Fruit fly (Drosophila melanogaster) whole organism, adult: Measurements from ENCODE around the gene CG34293.

Experiments
- Clk ChIP-seq: fragments of 200-800 bp; sonication (Bioruptor generic); optimal IDR thresholded peaks from 2 replicates; lab custom pipeline; 2017; ENCODE audit warnings: missing biosample characterization, missing genetic modification characterization
- Hr96 ChIP-seq: fragments of 200-800 bp; sonication (Bioruptor generic); optimal IDR thresholded peaks from 2 replicates; lab custom pipeline; 2016; ENCODE audit warnings: missing biosample characterization, missing genetic modification characterization
- Mnt ChIP-seq: fragments of 200-800 bp; sonication (Bioruptor generic); optimal IDR thresholded peaks from 2 replicates; lab custom pipeline; 2016; ENCODE audit warnings: missing biosample characterization, mild to moderate bottlenecking, missing genetic modification characterization
- cic ChIP-seq: fragments of 200-800 bp; sonication (Bioruptor generic); optimal IDR thresholded peaks from 2 replicates; lab custom pipeline; 2017; ENCODE audit warnings: missing biosample characterization, mild to moderate bottlenecking, missing genetic modification characterization, moderate library complexity
- ovo ChIP-seq: fragments of 200-800 bp; sonication (Bioruptor generic); optimal IDR thresholded peaks from 2 replicates; lab custom pipeline; 2016; ENCODE audit warnings: missing biosample characterization, missing genetic modification characterization
- pad ChIP-seq: fragments of 200-800 bp; sonication (Bioruptor generic); optimal IDR thresholded peaks from 3 replicates; lab custom pipeline; 2017; ENCODE audit warnings: missing biosample characterization, missing genetic modification characterization, mild to moderate bottlenecking, moderate library complexity, missing genetic modification reagents
- tj ChIP-seq: fragments of 200-800 bp; sonication (Bioruptor generic); optimal IDR thresholded peaks from 3 replicates; lab custom pipeline; 2017; ENCODE audit warnings: missing biosample characterization, mild to moderate bottlenecking, missing genetic modification characterization, moderate library complexity

DNA sequence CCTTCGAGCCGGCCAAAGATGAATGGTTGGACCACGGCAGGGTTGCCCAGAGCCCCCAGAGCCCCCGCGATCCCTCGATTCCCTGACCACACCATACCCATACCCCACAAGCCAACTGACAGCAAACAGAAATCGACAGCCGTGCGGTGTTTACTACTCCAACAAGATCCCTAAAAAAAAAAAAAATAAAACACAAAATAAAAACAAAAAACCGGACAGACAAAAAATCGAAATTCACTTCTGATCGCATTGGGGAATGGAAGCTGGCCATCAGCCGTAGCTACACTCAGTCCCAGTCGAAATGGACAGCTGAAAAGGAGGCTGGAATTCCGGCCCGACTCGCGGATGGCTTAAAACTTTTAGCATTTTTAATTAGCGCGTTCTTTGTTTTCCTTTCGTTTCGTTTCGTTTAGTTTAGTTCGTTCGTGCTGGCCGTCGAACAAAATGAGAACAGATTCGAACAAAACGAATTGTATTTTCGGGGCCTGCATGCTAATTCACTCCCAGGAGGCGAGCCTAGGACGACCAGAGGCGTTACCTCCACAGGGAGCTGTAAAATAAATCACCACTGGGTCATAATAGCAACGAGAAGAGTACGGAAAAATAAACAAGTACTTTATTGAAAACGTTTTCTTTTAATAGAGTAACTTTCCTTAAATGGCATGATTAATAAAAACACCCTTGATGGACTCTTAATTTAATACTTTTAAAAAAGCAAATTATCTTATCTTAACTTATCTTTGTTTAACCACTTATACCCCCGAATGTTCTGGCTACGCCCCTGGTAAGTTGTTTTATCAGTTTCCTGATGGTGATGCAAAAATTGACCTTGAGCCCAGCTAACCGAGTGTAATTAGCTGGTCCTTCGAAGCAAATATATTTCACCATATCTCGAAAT lies 33.8 kb upstream of the CG34293 start:
- TF ChIP-seq cic (GFP tag; lab: Kevin White, UChicago) (no peak), tj (GFP tag; lab: Kevin White, UChicago) (no peak), pad (no peak), Mnt (GFP tag; lab: Kevin White, UChicago) (no peak), Hr96 (GFP tag; lab: Kevin White, UChicago) (no peak), ovo (GFP tag; lab: Kevin White, UChicago) (no peak), Clk (GFP tag; lab: Kevin White, UChicago) (no peak)
